Fruit fly (Drosophila melanogaster): ENCODE data around the gene Raf.

The Raf gene

dm6 chrX:2321900-2322555 is 26.8 kb downstream of the Raf start (continued):
- peak; percentile 49 for TF ChIP-seq CG30403 (GFP tag; optimal IDR thresholded peaks at IDR 0.05)
- peak; percentile 47 for TF ChIP-seq unpg (GFP tag; optimal IDR thresholded peaks at IDR 0.05)
- peak; percentile 36 for TF ChIP-seq ATbp (GFP tag; optimal IDR thresholded peaks at IDR 0.05)
- peak; percentile 17 for TF ChIP-seq CG10979 (tag; optimal IDR thresholded peaks at IDR 0.05)
- TF ChIP-seq Atf6 (GFP tag; IDR thresholded peaks at IDR 0.05): peak; percentile 45; the same call in 1 of the 2 replicates
- TF ChIP-seq gcm (GFP tag; optimal IDR thresholded peaks at IDR 0.05): no peak
- TF ChIP-seq CG5245 (GFP tag; optimal IDR thresholded peaks at IDR 0.05): peak; percentile 5
- no peak for TF ChIP-seq CG12219 (GFP tag; optimal IDR thresholded peaks at IDR 0.05)
- no peak for TF ChIP-seq gt (GFP tag; IDR thresholded peaks at IDR 0.05)
- no peak for TF ChIP-seq Scr (GFP tag; IDR thresholded peaks at IDR 0.05; ENCODE audit: partially characterized antibody)
- TF ChIP-seq luna (GFP tag; optimal IDR thresholded peaks at IDR 0.05): no peak
- TF ChIP-seq danr (GFP tag; IDR thresholded peaks at IDR 0.05): no peak
- TF ChIP-seq CG1024 (GFP tag; IDR thresholded peaks at IDR 0.05): peak; percentile 39
- no peak for TF ChIP-seq btn (GFP tag; optimal IDR thresholded peaks at IDR 0.05)
- TF ChIP-seq gro (GFP tag; optimal IDR thresholded peaks at IDR 0.05): peak; percentile 45
- peak; percentile 67 for TF ChIP-seq CG8765 (GFP tag; IDR thresholded peaks at IDR 0.05)
- TF ChIP-seq dpn (GFP tag; optimal IDR thresholded peaks at IDR 0.05): peak; percentile 44 to 66
- peak; percentile 34; the same call in 1 of the 2 replicates for TF ChIP-seq CG14667 (GFP tag; IDR thresholded peaks at IDR 0.05)
- no peak for TF ChIP-seq zen2 (GFP tag; IDR thresholded peaks at IDR 0.05; ENCODE audit: partially characterized antibody)
- TF ChIP-seq CG7839 (tag; optimal IDR thresholded peaks at IDR 0.05): peak; percentile 61
- peak; percentile 76 for TF ChIP-seq CG14014 (GFP tag; IDR thresholded peaks at IDR 0.05)
- no peak for TF ChIP-seq CG15011 (GFP tag; optimal IDR thresholded peaks at IDR 0.05)
- TF ChIP-seq Sox102F (GFP tag; optimal IDR thresholded peaks at IDR 0.05): peak; percentile 48
- TF ChIP-seq HmgZ (tag; optimal IDR thresholded peaks at IDR 0.05): peak; percentile 39
- peak; percentile 55; the same call in 1 of the 2 replicates for TF ChIP-seq ranshi (GFP tag; IDR thresholded peaks at IDR 0.05)
- TF ChIP-seq gfzf (GFP tag; optimal IDR thresholded peaks at IDR 0.05): no peak
- no peak for TF ChIP-seq CG12299 (tag; optimal IDR thresholded peaks at IDR 0.05)
- TF ChIP-seq CG12391 (tag; optimal IDR thresholded peaks at IDR 0.05): peak; percentile 51
- no peak for TF ChIP-seq Elba2 (GFP tag; optimal IDR thresholded peaks at IDR 0.05)
- peak; percentile 32 for TF ChIP-seq schlank (tag; optimal IDR thresholded peaks at IDR 0.05)
- no peak for TF ChIP-seq gsb-n (tag; optimal IDR thresholded peaks at IDR 0.05)
- TF ChIP-seq CG7372 (GFP tag; IDR thresholded peaks at IDR 0.05): 0 out of 2 replicates have a peak, but pooled peaks have one; percentile 43
- peak; percentile 53 to 76 for TF ChIP-seq bsh (GFP tag; optimal IDR thresholded peaks at IDR 0.05)
- TF ChIP-seq Sin3A (optimal IDR thresholded peaks at IDR 0.05): no peak
- no peak for TF ChIP-seq prd (optimal IDR thresholded peaks at IDR 0.05)
- TF ChIP-seq prd (GFP tag; IDR thresholded peaks at IDR 0.05): peak; percentile 90
- no peak for TF ChIP-seq CG34376 (GFP tag; optimal IDR thresholded peaks at IDR 0.05)
- TF ChIP-seq Ssrp (tag; optimal IDR thresholded peaks at IDR 0.05): peak; percentile 35
- TF ChIP-seq ERR (GFP tag; optimal IDR thresholded peaks at IDR 0.05): no peak
- peak; percentile 42 for TF ChIP-seq NC2β (GFP tag; optimal IDR thresholded peaks at IDR 0.05)
- TF ChIP-seq CG11398 (GFP tag; optimal IDR thresholded peaks at IDR 0.05): peak; percentile 17
- peak; percentile 6 for TF ChIP-seq fd102C (GFP tag; optimal IDR thresholded peaks at IDR 0.05)
- TF ChIP-seq gcm2 (GFP tag; optimal IDR thresholded peaks at IDR 0.05): no peak
- TF ChIP-seq pan (optimal IDR thresholded peaks at IDR 0.05): no peak
- TF ChIP-seq pan (GFP tag; optimal IDR thresholded peaks at IDR 0.05 in 1 of 2, IDR thresholded peaks at IDR 0.05 in 1 of 2): peak in 1 of 2 experiments; percentile 74
- TF ChIP-seq CG4730 (GFP tag; IDR thresholded peaks at IDR 0.05): 0 out of 2 replicates have a peak, but pooled peaks have one; percentile 35
- peak; percentile 49; the same call in 2 of the 3 replicates for TF ChIP-seq Aef1 (GFP tag; IDR thresholded peaks at IDR 0.05)
- TF ChIP-seq sd (tag; optimal IDR thresholded peaks at IDR 0.05): no peak
- peak; percentile 58; the same call in 1 of the 2 replicates for TF ChIP-seq Drgx (GFP tag; IDR thresholded peaks at IDR 0.05)
- no peak for TF ChIP-seq GATAe (GFP tag; conservative IDR thresholded peaks at IDR 0.05)
